Worm (Caenorhabditis elegans): ENCODE measurements around the gene W02B12.16.

ce11 chrII:11443862-11444261 lies 32.4 kb downstream of the W02B12.16 start, which contains the start of gene adbp-1:
- TF ChIP-seq nhr-76 (tag; optimal IDR thresholded peaks at IDR 0.05) (no peak), nhr-11 (tag; optimal IDR thresholded peaks at IDR 0.05) (no peak), unc-62 (GFP tag; optimal IDR thresholded peaks at IDR 0.05) (no peak), elt-3 (tag; optimal IDR thresholded peaks at IDR 0.05) (no peak), zag-1 (tag; optimal IDR thresholded peaks at IDR 0.05) (no peak), nhr-85 (tag) (no peak), mdl-1 (tag; optimal IDR thresholded peaks at IDR 0.05) (no peak), nhr-28 (tag; optimal IDR thresholded peaks at IDR 0.05) (no peak), ztf-11 (tag; optimal IDR thresholded peaks at IDR 0.05) (no peak), nhr-237 (tag; optimal IDR thresholded peaks at IDR 0.05) (no peak)
